Fruit fly (Drosophila melanogaster) whole organism, embryonic: Measurements from ENCODE around the gene CG9044.

Experiments used
- CG10274 ChIP-seq: fragments of 200-800 bp; sonication (Bioruptor generic); optimal IDR thresholded peaks from 3 replicates; lab custom pipeline; 2017; ENCODE audit warnings: missing biosample characterization, mild to moderate bottlenecking, missing genetic modification characterization
- CG14014 ChIP-seq: fragments of 200-800 bp; sonication (Bioruptor generic); IDR thresholded peaks from 2 replicates; pipeline ENCODE4 v1.3.6; 2022; ENCODE audit warnings: missing biosample characterization, missing genetic modification characterization
- CG17361 ChIP-seq: fragments of 200-800 bp; sonication (Bioruptor generic); IDR thresholded peaks from 3 replicates; pipeline ENCODE4 v1.3.6; 2022; ENCODE audit warnings: missing biosample characterization, missing genetic modification characterization
- CG4707 ChIP-seq: fragments of 200-800 bp; sonication (Bioruptor generic); optimal IDR thresholded peaks from 2 replicates; lab custom pipeline; 2018; ENCODE audit warnings: missing biosample characterization, mild to moderate bottlenecking, missing genetic modification characterization, moderate library complexity
- Gsc ChIP-seq: fragments of 200-800 bp; sonication (Bioruptor generic); IDR thresholded peaks from 2 replicates; pipeline ENCODE4 v1.3.6; 2022; ENCODE audit warnings: missing biosample characterization, missing genetic modification characterization
- chif ChIP-seq, 2 experiments: fragments of 200-800 bp; sonication (Bioruptor generic); optimal IDR thresholded peaks; 3 replicates each; lab custom pipeline; 2016; ENCODE audit warnings: missing biosample characterization in 2 of 2, missing genetic modification characterization in 2 of 2
- dpn ChIP-seq, 2 experiments: fragments of 200-800 bp; sonication (Bioruptor generic); optimal IDR thresholded peaks; 3 replicates each; lab custom pipeline; 2016; ENCODE audit warnings: missing biosample characterization in 2 of 2, missing genetic modification characterization in 2 of 2
- exex ChIP-seq: fragments of 200-800 bp; sonication (Bioruptor generic); optimal IDR thresholded peaks from 4 replicates; lab custom pipeline; 2018; ENCODE audit warnings: missing biosample characterization, mild to moderate bottlenecking, missing genetic modification characterization, moderate library complexity
- h ChIP-seq: fragments of >200 bp; optimal IDR thresholded peaks from 2 replicates; lab custom pipeline; 2017
- lilli ChIP-seq: fragments of 200-800 bp; sonication (Bioruptor generic); optimal IDR thresholded peaks from 3 replicates; lab custom pipeline; 2016; ENCODE audit warnings: missing biosample characterization, missing genetic modification characterization
- slbo ChIP-seq: fragments of 200-800 bp; sonication (Bioruptor generic); IDR thresholded peaks from 2 replicates; pipeline ENCODE4 v1.3.6; 2022; ENCODE audit warnings: missing biosample characterization, missing genetic modification characterization
- zfh1 ChIP-seq: fragments of 200-800 bp; sonication (Bioruptor generic); IDR thresholded peaks from 3 replicates; pipeline ENCODE4 v1.3.6; 2022; ENCODE audit warnings: missing biosample characterization, missing genetic modification characterization

dm6 chr2L:5923603-5924138, 25.6 kb upstream of the CG9044 start, which contains the start of gene CG9016:
- TF ChIP-seq dpn (GFP tag; optimal IDR thresholded peaks at IDR 0.05; lab: Kevin White, UChicago) (no peak), Gsc (GFP tag; lab: Robert Waterston, UW) (no peak), CG14014 (GFP tag; lab: Robert Waterston, UW) (no peak), CG17361 (no peak), exex (tag; lab: Kevin White, UChicago) (no peak), CG10274 (GFP tag; lab: Kevin White, UChicago) (no peak), chif (GFP tag; optimal IDR thresholded peaks at IDR 0.05; lab: Kevin White, UChicago) (no peak), CG4707 (GFP tag; lab: Kevin White, UChicago) (no peak), lilli (no peak), slbo (GFP tag; lab: Robert Waterston, UW) (no peak), zfh1 (GFP tag; lab: Robert Waterston, UW) (no peak), h (no peak)
